Fruit fly (Drosophila melanogaster) whole organism, embryonic: ENCODE measurements around the gene scaf6.

Experiments
- Atf3 ChIP-seq: fragments of 200-800 bp; sonication (Bioruptor generic); optimal IDR thresholded peaks from 3 replicates; lab custom pipeline; 2016; ENCODE audit warnings: missing biosample characterization, missing genetic modification characterization
- Blimp-1 ChIP-seq: fragments of 200-800 bp; sonication (Bioruptor generic); optimal IDR thresholded peaks from 3 replicates; lab custom pipeline; 2018; ENCODE audit warnings: missing biosample characterization, missing genetic modification characterization, mild to moderate bottlenecking, moderate library complexity, missing genetic modification reagents
- Bteb2 ChIP-seq: fragments of 200-800 bp; sonication (Bioruptor generic); optimal IDR thresholded peaks from 2 replicates; lab custom pipeline; 2016; ENCODE audit warnings: missing biosample characterization, missing genetic modification characterization
- C15 ChIP-seq: fragments of 200-800 bp; sonication (Bioruptor generic); IDR thresholded peaks from 3 replicates; pipeline ENCODE4 v1.3.6; 2022; ENCODE audit warnings: missing biosample characterization, missing genetic modification characterization
- CG10267 ChIP-seq: fragments of 200-800 bp; sonication (Bioruptor generic); optimal IDR thresholded peaks from 2 replicates; lab custom pipeline; 2018; ENCODE audit warnings: missing biosample characterization, mild to moderate bottlenecking, missing genetic modification characterization, moderate library complexity
- CG10654 ChIP-seq: fragments of 200-800 bp; sonication (Bioruptor generic); optimal IDR thresholded peaks from 2 replicates; lab custom pipeline; 2016; ENCODE audit warnings: missing biosample characterization, missing genetic modification characterization
- CG11093 ChIP-seq: fragments of 200-800 bp; sonication (Bioruptor generic); IDR thresholded peaks from 3 replicates; pipeline ENCODE4 v1.3.6; 2022; ENCODE audit warnings: missing biosample characterization, missing genetic modification characterization
- CG11695 ChIP-seq: fragments of 200-800 bp; sonication (Bioruptor generic); IDR thresholded peaks from 3 replicates; pipeline ENCODE4 v1.3.6; 2022; ENCODE audit warnings: missing biosample characterization, missing genetic modification characterization
- CG12155 ChIP-seq: fragments of 200-800 bp; sonication (Bioruptor generic); optimal IDR thresholded peaks from 3 replicates; lab custom pipeline; 2016; ENCODE audit warnings: missing biosample characterization, missing genetic modification characterization
- CG13287 ChIP-seq: fragments of 200-800 bp; sonication (Bioruptor generic); IDR thresholded peaks from 2 replicates; pipeline ENCODE4 v1.3.6; 2022; ENCODE audit warnings: missing biosample characterization, missing genetic modification characterization; ENCODE audit not compliant: partially characterized antibody
- CG15479 ChIP-seq: fragments of 200-800 bp; sonication (Bioruptor generic); optimal IDR thresholded peaks from 3 replicates; lab custom pipeline; 2019; ENCODE audit warnings: missing biosample characterization, mild to moderate bottlenecking, missing genetic modification characterization, moderate library complexity
- CG15696 ChIP-seq: fragments of 200-800 bp; sonication (Bioruptor generic); optimal IDR thresholded peaks from 2 replicates; lab custom pipeline; 2019; ENCODE audit warnings: missing biosample characterization, mild to moderate bottlenecking, missing genetic modification characterization, moderate library complexity
- CG1647 ChIP-seq: fragments of 200-800 bp; sonication (Bioruptor generic); optimal IDR thresholded peaks from 3 replicates; lab custom pipeline; 2016; ENCODE audit warnings: missing biosample characterization, missing genetic modification characterization
- CG17802 ChIP-seq: fragments of 200-800 bp; sonication (Bioruptor generic); optimal IDR thresholded peaks from 2 replicates; lab custom pipeline; 2018; ENCODE audit warnings: missing biosample characterization, mild to moderate bottlenecking, missing genetic modification characterization, moderate library complexity
- CG34422 ChIP-seq: fragments of 200-800 bp; sonication (Bioruptor generic); IDR thresholded peaks from 3 replicates; pipeline ENCODE4 v1.3.6; 2022; ENCODE audit warnings: missing biosample characterization, missing genetic modification characterization
- CG4854 ChIP-seq: fragments of 200-800 bp; sonication (Bioruptor generic); optimal IDR thresholded peaks from 2 replicates; lab custom pipeline; 2016; ENCODE audit warnings: missing biosample characterization, missing genetic modification characterization, inconsistent platforms
- CG7556 ChIP-seq: fragments of 200-800 bp; sonication (Bioruptor generic); optimal IDR thresholded peaks from 2 replicates; lab custom pipeline; 2017; ENCODE audit warnings: missing biosample characterization, mild to moderate bottlenecking, missing genetic modification characterization
- CG7963 ChIP-seq: fragments of 200-800 bp; sonication (Bioruptor generic); IDR thresholded peaks from 3 replicates; pipeline ENCODE4 v1.3.6; 2022; ENCODE audit warnings: missing biosample characterization, missing genetic modification characterization; ENCODE audit not compliant: partially characterized antibody
- CG8359 ChIP-seq: fragments of 200-800 bp; sonication (Bioruptor generic); optimal IDR thresholded peaks from 2 replicates; lab custom pipeline; 2017; ENCODE audit warnings: missing biosample characterization, mild to moderate bottlenecking, missing genetic modification characterization, borderline replicate concordance
- CG9609 ChIP-seq: fragments of 200-800 bp; sonication (Bioruptor generic); optimal IDR thresholded peaks from 3 replicates; lab custom pipeline; 2016; ENCODE audit warnings: missing biosample characterization, missing genetic modification characterization
- CG9727 ChIP-seq: fragments of 200-800 bp; sonication (Bioruptor generic); optimal IDR thresholded peaks from 3 replicates; lab custom pipeline; 2017; ENCODE audit warnings: missing biosample characterization, mild to moderate bottlenecking, missing genetic modification characterization
- Dad ChIP-seq: fragments of 200-800 bp; sonication (Bioruptor generic); optimal IDR thresholded peaks from 3 replicates; lab custom pipeline; 2016; ENCODE audit warnings: missing biosample characterization, missing genetic modification characterization
- Deaf1 ChIP-seq: fragments of 200-800 bp; optimal IDR thresholded peaks from 3 replicates; lab custom pipeline; 2019; ENCODE audit warnings: missing biosample characterization, mild to moderate bottlenecking, missing genetic modification characterization, moderate library complexity
- Gsc ChIP-seq: fragments of 200-800 bp; sonication (Bioruptor generic); IDR thresholded peaks from 2 replicates; pipeline ENCODE4 v1.3.6; 2022; ENCODE audit warnings: missing biosample characterization, missing genetic modification characterization
- H15 ChIP-seq: fragments of 200-800 bp; sonication (Bioruptor generic); IDR thresholded peaks from 3 replicates; pipeline ENCODE4 v1.3.6; 2022; ENCODE audit warnings: missing biosample characterization, missing genetic modification characterization
- HLH54F ChIP-seq: fragments of 200-800 bp; sonication (Bioruptor generic); optimal IDR thresholded peaks from 3 replicates; lab custom pipeline; 2016; ENCODE audit warnings: missing biosample characterization, missing genetic modification characterization
- Hey ChIP-seq: fragments of 200-800 bp; sonication (Bioruptor generic); optimal IDR thresholded peaks from 3 replicates; lab custom pipeline; 2018; ENCODE audit warnings: missing biosample characterization, mild to moderate bottlenecking, missing genetic modification characterization
- Med ChIP-seq: fragments of 200-800 bp; sonication (Bioruptor generic); peaks from one replicate; lab custom pipeline; 2016; ENCODE audit warnings: missing biosample characterization, missing genetic modification characterization, mild to moderate bottlenecking, inconsistent platforms, moderate library complexity
- NC2α ChIP-seq: fragments of 200-800 bp; sonication (Bioruptor generic); optimal IDR thresholded peaks from 2 replicates; lab custom pipeline; 2016; ENCODE audit warnings: missing biosample characterization, missing genetic modification characterization
- Rfx ChIP-seq: fragments of 200-800 bp; sonication (Bioruptor generic); IDR thresholded peaks from 2 replicates; pipeline ENCODE4 v1.3.6; 2022; ENCODE audit warnings: missing biosample characterization, missing genetic modification characterization
- Trl ChIP-seq, 3 experiments: fragments of >200 bp in 2 of 3; fragments of 200-800 bp in 1 of 3; sonication (Bioruptor generic) in 1 of 3; optimal IDR thresholded peaks; 2 replicates in 1 of 3; 3 replicates in 2 of 3; lab custom pipeline; 2016 to 2017; ENCODE audit warnings: missing biosample characterization in 1 of 3, missing genetic modification characterization in 1 of 3
- Xbp1 ChIP-seq: fragments of 200-800 bp; sonication (Bioruptor generic); optimal IDR thresholded peaks from 3 replicates; lab custom pipeline; 2016; ENCODE audit warnings: missing biosample characterization, mild to moderate bottlenecking, missing genetic modification characterization
- ab ChIP-seq: fragments of 200-800 bp; sonication (Bioruptor generic); optimal IDR thresholded peaks from 2 replicates; lab custom pipeline; 2016; ENCODE audit warnings: missing biosample characterization, missing genetic modification characterization
- az2 ChIP-seq: fragments of 200-800 bp; sonication (Bioruptor generic); optimal IDR thresholded peaks from 3 replicates; lab custom pipeline; 2016; ENCODE audit warnings: missing biosample characterization, missing genetic modification characterization
- btn ChIP-seq: fragments of 200-800 bp; sonication (Bioruptor generic); optimal IDR thresholded peaks from 2 replicates; lab custom pipeline; 2016; ENCODE audit warnings: missing biosample characterization, missing genetic modification characterization
- chinmo ChIP-seq: fragments of 200-800 bp; sonication (Bioruptor generic); IDR thresholded peaks from 4 replicates; pipeline ENCODE4 v1.3.6; 2022; ENCODE audit warnings: missing biosample characterization, missing genetic modification characterization; ENCODE audit not compliant: partially characterized antibody
- ci ChIP-seq: fragments of 200-800 bp; sonication (Bioruptor generic); IDR thresholded peaks from 3 replicates; pipeline ENCODE4 v1.3.6; 2022; ENCODE audit warnings: missing biosample characterization, missing genetic modification characterization
- corto ChIP-seq: fragments of 200-800 bp; sonication (Bioruptor generic); optimal IDR thresholded peaks from 2 replicates; lab custom pipeline; 2016; ENCODE audit warnings: missing biosample characterization, mild to moderate bottlenecking, missing genetic modification characterization, moderate library complexity
- gro ChIP-seq: fragments of 200-800 bp; sonication (Bioruptor generic); optimal IDR thresholded peaks from 2 replicates; lab custom pipeline; 2016; ENCODE audit warnings: missing biosample characterization, missing genetic modification characterization
- gsb ChIP-seq: fragments of 200-800 bp; sonication (Bioruptor generic); IDR thresholded peaks from 2 replicates; pipeline ENCODE4 v1.3.6; 2022; ENCODE audit warnings: missing biosample characterization, missing genetic modification characterization
- kay ChIP-seq: fragments of 200-800 bp; sonication (Bioruptor generic); optimal IDR thresholded peaks from 2 replicates; lab custom pipeline; 2016; ENCODE audit warnings: missing biosample characterization, missing genetic modification characterization
- klu ChIP-seq: fragments of 200-800 bp; sonication (Bioruptor generic); IDR thresholded peaks from 2 replicates; pipeline ENCODE4 v1.3.6; 2022; ENCODE audit warnings: missing biosample characterization, missing genetic modification characterization
- lov ChIP-seq, 2 experiments: fragments of 200-800 bp in 1 of 2; fragments of >200 bp in 1 of 2; sonication (Bioruptor generic) in 1 of 2; IDR thresholded peaks in 1 of 2; optimal IDR thresholded peaks in 1 of 2; 2 replicates in 1 of 2; 3 replicates in 1 of 2; pipeline versions ENCODE4 v1.3.6 to Lab custom; 2017 to 2022; ENCODE audit warnings: missing biosample characterization in 1 of 2, missing genetic modification characterization in 1 of 2
- peb ChIP-seq: fragments of 200-800 bp; sonication (Bioruptor generic); IDR thresholded peaks from 2 replicates; pipeline ENCODE4 v1.3.6; 2022; ENCODE audit warnings: missing biosample characterization, missing genetic modification characterization
- schlank ChIP-seq: fragments of 200-800 bp; sonication (Bioruptor generic); optimal IDR thresholded peaks from 2 replicates; lab custom pipeline; 2018; ENCODE audit warnings: missing biosample characterization, mild to moderate bottlenecking, missing genetic modification characterization
- sens ChIP-seq: fragments of 200-800 bp; sonication (Bioruptor generic); peaks from one replicate; lab custom pipeline; 2016; ENCODE audit warnings: missing biosample characterization, missing genetic modification characterization
- tna ChIP-seq: fragments of 200-800 bp; sonication (Bioruptor generic); IDR thresholded peaks from 2 replicates; pipeline ENCODE4 v1.3.6; 2022; ENCODE audit warnings: missing biosample characterization, missing genetic modification characterization; ENCODE audit not compliant: partially characterized antibody
- unc-4 ChIP-seq: fragments of 200-800 bp; sonication (Bioruptor generic); IDR thresholded peaks from 2 replicates; pipeline ENCODE4 v1.3.6; 2022; ENCODE audit warnings: missing biosample characterization, missing genetic modification characterization; ENCODE audit not compliant: partially characterized antibody
- unpg ChIP-seq: fragments of 200-800 bp; sonication (Bioruptor generic); optimal IDR thresholded peaks from 3 replicates; lab custom pipeline; 2018; ENCODE audit warnings: missing biosample characterization, mild to moderate bottlenecking, missing genetic modification characterization, moderate library complexity
- zen2 ChIP-seq: fragments of 200-800 bp; sonication (Bioruptor generic); IDR thresholded peaks from 3 replicates; pipeline ENCODE4 v1.3.6; 2022; ENCODE audit warnings: missing biosample characterization, missing genetic modification characterization; ENCODE audit not compliant: partially characterized antibody

Gene scaf6

DNA sequence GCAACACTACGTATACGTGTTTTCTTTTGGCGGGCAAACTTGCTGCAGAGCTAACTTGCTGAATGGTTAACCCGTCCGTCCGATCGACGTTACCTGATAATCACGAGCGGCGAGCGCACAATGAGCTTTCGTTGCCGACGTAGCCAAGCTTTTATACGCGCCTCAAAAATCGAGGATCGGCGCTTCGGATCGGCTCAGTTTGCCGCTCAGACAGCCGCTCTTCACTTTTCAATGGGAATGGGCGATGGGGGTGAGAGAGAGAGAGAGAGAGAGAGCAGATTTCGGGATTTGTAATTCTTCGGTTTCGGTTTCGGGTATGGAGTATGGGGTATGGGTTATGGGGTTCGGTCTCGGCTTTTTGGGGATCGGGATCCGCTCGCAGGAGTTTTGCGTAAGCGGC is 10.4 kb downstream of the scaf6 start, which contains the start of gene Ilp8:
Gene Ilp8 (minus strand): TSS at position 110 of the 400 bp plus-strand sequence.
- TF ChIP-seq unpg, result no peak
- TF ChIP-seq Rfx (GFP tag; lab: Robert Waterston, UW), result 0 out of 2 replicates have a peak, but pooled peaks have one; percentile 17
- TF ChIP-seq CG15479 (GFP tag; lab: Kevin White, UChicago), result no peak
- no peak for TF ChIP-seq kay (GFP tag; lab: Kevin White, UChicago)
- no peak for TF ChIP-seq CG11093 (GFP tag; lab: Robert Waterston, UW)
- no peak for TF ChIP-seq CG8359
- no peak for TF ChIP-seq CG15696 (tag; lab: Kevin White, UChicago)
- 0 out of 3 replicates have a peak, but pooled peaks have one; percentile 15 for TF ChIP-seq CG11695
- peak; percentile 60 to 76 for TF ChIP-seq Trl (optimal IDR thresholded peaks at IDR 0.05; lab: Kevin White, UChicago)
- no peak for TF ChIP-seq Trl (GFP tag; optimal IDR thresholded peaks at IDR 0.05; lab: Kevin White, UChicago)
- TF ChIP-seq btn (GFP tag; lab: Kevin White, UChicago), result no peak
- TF ChIP-seq klu (GFP tag; lab: Robert Waterston, UW), result no peak
- TF ChIP-seq CG12155, result no peak
- TF ChIP-seq chinmo (GFP tag; lab: Robert Waterston, UW), result peak; percentile 74; the same call in 1 of the 4 replicates
- TF ChIP-seq zen2, result no peak
- TF ChIP-seq corto (GFP tag; lab: Kevin White, UChicago), result no peak
- TF ChIP-seq sens (GFP tag; lab: Kevin White, UChicago), result peak; percentile 9
- TF ChIP-seq gsb (GFP tag; lab: Robert Waterston, UW), result no peak
- TF ChIP-seq CG13287, result no peak
- no peak for TF ChIP-seq unc-4 (GFP tag; lab: Robert Waterston, UW)
- no peak for TF ChIP-seq H15 (GFP tag; lab: Robert Waterston, UW)
- no peak for TF ChIP-seq HLH54F (GFP tag; lab: Kevin White, UChicago)
- no peak for TF ChIP-seq Xbp1 (GFP tag; lab: Kevin White, UChicago)
- TF ChIP-seq ab, result no peak
- 0 out of 3 replicates have a peak, but pooled peaks have one; percentile 23 for TF ChIP-seq CG34422 (GFP tag; lab: Robert Waterston, UW)
- TF ChIP-seq az2 (GFP tag; lab: Kevin White, UChicago), result no peak
- no peak for TF ChIP-seq Gsc (GFP tag; lab: Robert Waterston, UW)
- TF ChIP-seq Hey (tag; lab: Kevin White, UChicago), result no peak
- TF ChIP-seq Blimp-1 (GFP tag; lab: Kevin White, UChicago), result peak; percentile 1
- TF ChIP-seq C15 (GFP tag; lab: Robert Waterston, UW), result no peak
- TF ChIP-seq ci (GFP tag; lab: Robert Waterston, UW), result no peak
- no peak for TF ChIP-seq gro
- TF ChIP-seq CG10654 (GFP tag; lab: Kevin White, UChicago), result no peak
- TF ChIP-seq CG4854 (GFP tag; lab: Kevin White, UChicago), result no peak
- no peak for TF ChIP-seq Dad (GFP tag; lab: Kevin White, UChicago)
- no peak for TF ChIP-seq CG7556 (GFP tag; lab: Kevin White, UChicago)
- TF ChIP-seq lov (optimal IDR thresholded peaks at IDR 0.05; lab: Kevin White, UChicago), result no peak
- TF ChIP-seq lov (GFP tag; IDR thresholded peaks at IDR 0.05; lab: Robert Waterston, UW), result no peak
- no peak for TF ChIP-seq schlank (tag; lab: Kevin White, UChicago)
- TF ChIP-seq CG9609 (GFP tag; lab: Kevin White, UChicago), result no peak
- no peak for TF ChIP-seq CG9727 (GFP tag; lab: Kevin White, UChicago)
- no peak for TF ChIP-seq Bteb2 (GFP tag; lab: Kevin White, UChicago)
- no peak for TF ChIP-seq peb (GFP tag; lab: Robert Waterston, UW)
- no peak for TF ChIP-seq tna (GFP tag; lab: Robert Waterston, UW)
- TF ChIP-seq Atf3, result no peak
- no peak for TF ChIP-seq CG17802 (tag; lab: Kevin White, UChicago)
- peak; percentile 72 for TF ChIP-seq Med (GFP tag; lab: Kevin White, UChicago)
- TF ChIP-seq CG7963 (GFP tag; lab: Robert Waterston, UW), result no peak
- TF ChIP-seq CG10267 (tag; lab: Kevin White, UChicago), result no peak
- TF ChIP-seq CG1647 (GFP tag; lab: Kevin White, UChicago), result no peak
- no peak for TF ChIP-seq NC2α (GFP tag; lab: Kevin White, UChicago)
- TF ChIP-seq Deaf1 (tag; lab: Kevin White, UChicago), result peak; percentile 94
